Fruit fly (Drosophila melanogaster) whole organism, embryonic: ENCODE data around the gene ci.
A peak's percentile ranks its signal among the peaks of the same experiment; 100 is the strongest.

ENCODE experiments used
- Abd-B ChIP-seq: fragments of 200-800 bp; sonication (Bioruptor generic); optimal IDR thresholded peaks from 2 replicates; lab custom pipeline; 2018; ENCODE audit warnings: missing biosample characterization, mild to moderate bottlenecking, missing genetic modification characterization, moderate library complexity
- Ada2b ChIP-seq: fragments of 200-800 bp; sonication (Bioruptor generic); IDR thresholded peaks from 2 replicates; pipeline ENCODE4 v1.3.6; 2022; ENCODE audit warnings: missing biosample characterization, missing genetic modification characterization
- Adf1 ChIP-seq: fragments of 200-800 bp; sonication (Bioruptor generic); IDR thresholded peaks from 2 replicates; pipeline ENCODE4 v1.3.6; 2022; ENCODE audit warnings: missing biosample characterization, missing genetic modification characterization
- Antp ChIP-seq: fragments of 200-800 bp; sonication (Bioruptor generic); optimal IDR thresholded peaks from 3 replicates; lab custom pipeline; 2016; ENCODE audit warnings: missing biosample characterization, missing genetic modification characterization
- CG10147 ChIP-seq: fragments of 200-800 bp; sonication (Bioruptor generic); optimal IDR thresholded peaks from 2 replicates; lab custom pipeline; 2019; ENCODE audit warnings: missing biosample characterization, mild to moderate bottlenecking, missing genetic modification characterization, moderate library complexity
- CG10209 ChIP-seq: fragments of 200-800 bp; sonication (Bioruptor generic); optimal IDR thresholded peaks from 3 replicates; lab custom pipeline; 2017; ENCODE audit warnings: missing biosample characterization, mild to moderate bottlenecking, missing genetic modification characterization, missing genetic modification reagents
- CG10462 ChIP-seq: fragments of 200-800 bp; sonication (Bioruptor generic); optimal IDR thresholded peaks from 2 replicates; lab custom pipeline; 2016; ENCODE audit warnings: missing biosample characterization, missing genetic modification characterization
- CG11093 ChIP-seq: fragments of 200-800 bp; sonication (Bioruptor generic); IDR thresholded peaks from 3 replicates; pipeline ENCODE4 v1.3.6; 2022; ENCODE audit warnings: missing biosample characterization, missing genetic modification characterization
- CG11456 ChIP-seq: fragments of 200-800 bp; sonication (Bioruptor generic); IDR thresholded peaks from 3 replicates; pipeline ENCODE4 v1.3.6; 2022; ENCODE audit warnings: missing biosample characterization, missing genetic modification characterization
- CG12071 ChIP-seq: fragments of 200-800 bp; sonication (Bioruptor generic); optimal IDR thresholded peaks from 3 replicates; lab custom pipeline; 2018; ENCODE audit warnings: missing biosample characterization, mild to moderate bottlenecking, missing genetic modification characterization
- CG14050 ChIP-seq: fragments of 200-800 bp; sonication (Bioruptor generic); IDR thresholded peaks from 3 replicates; pipeline ENCODE4 v1.3.6; 2022; ENCODE audit warnings: missing biosample characterization, missing genetic modification characterization
- CG15011 ChIP-seq: fragments of 200-800 bp; sonication (Bioruptor generic); optimal IDR thresholded peaks from 3 replicates; lab custom pipeline; 2018; ENCODE audit warnings: missing biosample characterization, mild to moderate bottlenecking, missing genetic modification characterization
- CG1647 ChIP-seq: fragments of 200-800 bp; sonication (Bioruptor generic); optimal IDR thresholded peaks from 3 replicates; lab custom pipeline; 2016; ENCODE audit warnings: missing biosample characterization, missing genetic modification characterization
- CG17568 ChIP-seq: fragments of 200-800 bp; sonication (Bioruptor generic); optimal IDR thresholded peaks from 2 replicates; lab custom pipeline; 2018; ENCODE audit warnings: missing biosample characterization, mild to moderate bottlenecking, missing genetic modification characterization, moderate library complexity
- CG1832 ChIP-seq: fragments of 200-800 bp; sonication (Bioruptor generic); optimal IDR thresholded peaks from 2 replicates; lab custom pipeline; 2017; ENCODE audit warnings: missing biosample characterization, mild to moderate bottlenecking, missing genetic modification characterization, inconsistent platforms
- CG18599 ChIP-seq: fragments of 200-800 bp; sonication (Bioruptor generic); optimal IDR thresholded peaks from 3 replicates; lab custom pipeline; 2017; ENCODE audit warnings: missing biosample characterization, missing genetic modification characterization, mild to moderate bottlenecking, moderate library complexity, missing genetic modification reagents
- CG2889 ChIP-seq: fragments of 200-800 bp; sonication (Bioruptor generic); IDR thresholded peaks from 3 replicates; pipeline ENCODE4 v1.3.6; 2022; ENCODE audit warnings: missing biosample characterization, missing genetic modification characterization
- CG4328 ChIP-seq: fragments of 200-800 bp; sonication (Bioruptor generic); optimal IDR thresholded peaks from 3 replicates; lab custom pipeline; 2017; ENCODE audit warnings: missing biosample characterization, missing genetic modification reagents, missing genetic modification characterization
- CG4617 ChIP-seq: fragments of 200-800 bp; sonication (Bioruptor generic); optimal IDR thresholded peaks from 3 replicates; lab custom pipeline; 2016; ENCODE audit warnings: missing biosample characterization, missing genetic modification characterization, borderline replicate concordance
- CG4707 ChIP-seq: fragments of 200-800 bp; sonication (Bioruptor generic); optimal IDR thresholded peaks from 2 replicates; lab custom pipeline; 2018; ENCODE audit warnings: missing biosample characterization, mild to moderate bottlenecking, missing genetic modification characterization, moderate library complexity
- CG6175 ChIP-seq: fragments of 200-800 bp; sonication (Bioruptor generic); IDR thresholded peaks from 3 replicates; pipeline ENCODE4 v1.3.6; 2022; ENCODE audit warnings: missing biosample characterization, missing genetic modification characterization
- CG7786 ChIP-seq: fragments of 200-800 bp; sonication (Bioruptor generic); optimal IDR thresholded peaks from 2 replicates; lab custom pipeline; 2016; ENCODE audit warnings: missing biosample characterization, missing genetic modification characterization
- CG7928 ChIP-seq: fragments of 200-800 bp; sonication (Bioruptor generic); optimal IDR thresholded peaks from 2 replicates; lab custom pipeline; 2017; ENCODE audit warnings: missing biosample characterization, mild to moderate bottlenecking, missing genetic modification characterization
- CG8765 ChIP-seq: fragments of 200-800 bp; sonication (Bioruptor generic); IDR thresholded peaks from 2 replicates; pipeline ENCODE4 v1.3.6; 2022; ENCODE audit warnings: missing biosample characterization, missing genetic modification characterization
- CoRest ChIP-seq: fragments of 200-800 bp; sonication (Bioruptor generic); optimal IDR thresholded peaks from 3 replicates; lab custom pipeline; 2018; ENCODE audit warnings: missing biosample characterization, mild to moderate bottlenecking, missing genetic modification characterization, moderate library complexity
- Dp ChIP-seq: fragments of 200-800 bp; sonication (Bioruptor generic); optimal IDR thresholded peaks from 2 replicates; lab custom pipeline; 2018; ENCODE audit warnings: missing biosample characterization, mild to moderate bottlenecking, missing genetic modification characterization, moderate library complexity
- HmgD ChIP-seq: fragments of 200-800 bp; sonication (Bioruptor generic); optimal IDR thresholded peaks from 3 replicates; lab custom pipeline; 2016; ENCODE audit warnings: missing biosample characterization, missing genetic modification characterization
- Hsf ChIP-seq: fragments of 200-800 bp; sonication (Bioruptor generic); optimal IDR thresholded peaks from 3 replicates; lab custom pipeline; 2016; ENCODE audit warnings: missing biosample characterization, missing genetic modification characterization
- Lhr ChIP-seq: fragments of 200-800 bp; sonication (Bioruptor generic); optimal IDR thresholded peaks from 3 replicates; lab custom pipeline; 2017; ENCODE audit warnings: mild to moderate bottlenecking, missing biosample characterization, missing genetic modification reagents, missing genetic modification characterization
- Lpt ChIP-seq: fragments of >200 bp; optimal IDR thresholded peaks from 2 replicates; lab custom pipeline; 2018; ENCODE audit warnings: missing biosample characterization, missing genetic modification characterization
- Ptx1 ChIP-seq: fragments of 200-800 bp; sonication (Bioruptor generic); IDR thresholded peaks from 2 replicates; pipeline ENCODE4 v1.3.6; 2022; ENCODE audit warnings: missing biosample characterization, missing genetic modification characterization
- Sry-δ ChIP-seq: fragments of 200-800 bp; sonication (Bioruptor generic); optimal IDR thresholded peaks from 2 replicates; lab custom pipeline; 2016; ENCODE audit warnings: missing biosample characterization, missing genetic modification characterization
- Xrp1 ChIP-seq: fragments of 200-800 bp; sonication (Bioruptor generic); IDR thresholded peaks from 2 replicates; pipeline ENCODE4 v1.3.6; 2022; ENCODE audit warnings: missing biosample characterization, missing genetic modification characterization
- al ChIP-seq: fragments of 200-800 bp; sonication (Bioruptor generic); IDR thresholded peaks from 2 replicates; pipeline ENCODE4 v1.3.6; 2022; ENCODE audit warnings: missing biosample characterization, missing genetic modification characterization
- ato ChIP-seq: fragments of 200-800 bp; sonication (Bioruptor generic); IDR thresholded peaks from 2 replicates; pipeline ENCODE4 v1.3.6; 2022; ENCODE audit warnings: missing biosample characterization, missing genetic modification characterization; ENCODE audit not compliant: partially characterized antibody
- bbx ChIP-seq: fragments of 200-800 bp; sonication (Bioruptor generic); IDR thresholded peaks from 2 replicates; pipeline ENCODE4 v1.3.6; 2022; ENCODE audit warnings: missing biosample characterization, missing genetic modification characterization; ENCODE audit not compliant: partially characterized antibody
- crp ChIP-seq, 2 experiments: fragments of 200-800 bp; sonication (Bioruptor generic); optimal IDR thresholded peaks; 2 replicates in 1 of 2; 3 replicates in 1 of 2; lab custom pipeline; 2017; ENCODE audit warnings: missing biosample characterization in 2 of 2, missing genetic modification characterization in 2 of 2, mild to moderate bottlenecking in 1 of 2, moderate library complexity in 1 of 2
- dan ChIP-seq: fragments of 200-800 bp; sonication (Bioruptor generic); IDR thresholded peaks from 2 replicates; pipeline ENCODE4 v1.3.6; 2022; ENCODE audit warnings: missing biosample characterization, missing genetic modification characterization
- ems ChIP-seq: fragments of 200-800 bp; sonication (Bioruptor generic); optimal IDR thresholded peaks from 3 replicates; lab custom pipeline; 2016; ENCODE audit warnings: missing biosample characterization, missing genetic modification characterization
- gem ChIP-seq: fragments of 200-800 bp; sonication (Bioruptor generic); optimal IDR thresholded peaks from 2 replicates; lab custom pipeline; 2019; ENCODE audit warnings: missing biosample characterization, mild to moderate bottlenecking, missing genetic modification characterization, moderate library complexity
- hb ChIP-seq: fragments of 200-800 bp; sonication (Bioruptor generic); IDR thresholded peaks from 3 replicates; pipeline ENCODE4 v1.3.6; 2022; ENCODE audit warnings: missing biosample characterization, missing genetic modification characterization; ENCODE audit not compliant: partially characterized antibody
- inv ChIP-seq: fragments of 200-800 bp; sonication (Bioruptor generic); IDR thresholded peaks from 2 replicates; pipeline ENCODE4 v1.3.6; 2022; ENCODE audit warnings: missing biosample characterization, missing genetic modification characterization; ENCODE audit not compliant: partially characterized antibody
- p53 ChIP-seq: fragments of 200-800 bp; sonication (Bioruptor generic); optimal IDR thresholded peaks from 2 replicates; lab custom pipeline; 2016; ENCODE audit warnings: missing biosample characterization, missing genetic modification characterization
- pita ChIP-seq: fragments of 200-800 bp; sonication (Bioruptor generic); optimal IDR thresholded peaks from 2 replicates; lab custom pipeline; 2017; ENCODE audit warnings: missing biosample characterization, mild to moderate bottlenecking, missing genetic modification characterization
- prd ChIP-seq, 3 experiments: fragments of >200 bp in 2 of 3; fragments of 200-800 bp in 1 of 3; sonication (Bioruptor generic) in 1 of 3; optimal IDR thresholded peaks in 2 of 3; IDR thresholded peaks in 1 of 3; 2 replicates in 2 of 3; 3 replicates in 1 of 3; pipeline versions ENCODE4 v1.3.6 to Lab custom; 2017 to 2022; ENCODE audit warnings: missing biosample characterization in 1 of 3, missing genetic modification characterization in 1 of 3
- ranshi ChIP-seq: fragments of 200-800 bp; sonication (Bioruptor generic); IDR thresholded peaks from 2 replicates; pipeline ENCODE4 v1.3.6; 2022; ENCODE audit warnings: missing biosample characterization, missing genetic modification characterization
- repo ChIP-seq: fragments of 200-800 bp; sonication (Bioruptor generic); optimal IDR thresholded peaks from 2 replicates; lab custom pipeline; 2016; ENCODE audit warnings: missing biosample characterization, missing genetic modification characterization
- salm ChIP-seq: fragments of 200-800 bp; sonication (Bioruptor generic); optimal IDR thresholded peaks from 2 replicates; lab custom pipeline; 2018; ENCODE audit warnings: missing biosample characterization, mild to moderate bottlenecking, missing genetic modification characterization
- toy ChIP-seq: fragments of 200-800 bp; sonication (Bioruptor generic); IDR thresholded peaks from 2 replicates; pipeline ENCODE4 v1.3.6; 2022; ENCODE audit warnings: missing biosample characterization, missing genetic modification characterization

ci gene

dm6 chr4:43179-43935, 13.5 kb downstream of the ci start, which contains the start of gene PlexB (continued):
- TF ChIP-seq CoRest (tag; lab: Kevin White, UChicago) (peak; percentile 38), CG18599 (GFP tag; lab: Kevin White, UChicago) (no peak), CG4328 (no peak), HmgD (GFP tag; lab: Kevin White, UChicago) (peak; percentile 23), CG10209 (GFP tag; lab: Kevin White, UChicago) (no peak), pita (GFP tag; lab: Kevin White, UChicago) (no peak), prd (optimal IDR thresholded peaks at IDR 0.05; lab: Kevin White, UChicago) (no peak), prd (GFP tag; IDR thresholded peaks at IDR 0.05; lab: Robert Waterston, UW) (no peak), Lhr (GFP tag; lab: Kevin White, UChicago) (peak; percentile 63), repo (GFP tag; lab: Kevin White, UChicago) (no peak), CG17568 (GFP tag; lab: Kevin White, UChicago) (no peak), CG14050 (no peak), Sry-δ (GFP tag; lab: Kevin White, UChicago) (peak; percentile 92), CG10147 (no peak), bbx (GFP tag; lab: Robert Waterston, UW) (peak; percentile 93), CG4617 (peak; percentile 87), CG8765 (GFP tag; lab: Robert Waterston, UW) (no peak), Dp (GFP tag; lab: Kevin White, UChicago) (no peak), Xrp1 (GFP tag; lab: Robert Waterston, UW) (no peak), Ada2b (GFP tag; lab: Robert Waterston, UW) (no peak), Antp (GFP tag; lab: Kevin White, UChicago) (no peak), Ptx1 (GFP tag; lab: Robert Waterston, UW) (no peak), dan (GFP tag; lab: Robert Waterston, UW) (no peak), ranshi (no peak), CG11093 (no peak), ems (GFP tag; lab: Kevin White, UChicago) (no peak), toy (GFP tag; lab: Robert Waterston, UW) (no peak), CG12071 (GFP tag; lab: Kevin White, UChicago) (no peak), al (GFP tag; lab: Robert Waterston, UW) (no peak), CG2889 (no peak), CG7786 (GFP tag; lab: Kevin White, UChicago) (peak; percentile 26), Hsf (GFP tag; lab: Kevin White, UChicago) (no peak), CG6175 (GFP tag; lab: Robert Waterston, UW) (no peak), Adf1 (GFP tag; lab: Robert Waterston, UW) (peak; percentile 15; the same call in 1 of the 2 replicates), inv (GFP tag; lab: Robert Waterston, UW) (peak; percentile 92), CG1647 (GFP tag; lab: Kevin White, UChicago) (no peak), CG11456 (GFP tag; lab: Robert Waterston, UW) (no peak), gem (tag; lab: Kevin White, UChicago) (peak; percentile 16), CG1832 (GFP tag; lab: Kevin White, UChicago) (no peak), hb (GFP tag; lab: Robert Waterston, UW) (no peak; the same call in 1 of the 3 replicates), CG7928 (GFP tag; lab: Kevin White, UChicago) (no peak), crp (GFP tag; optimal IDR thresholded peaks at IDR 0.05; lab: Kevin White, UChicago) (no peak), Abd-B (no peak), ato (GFP tag; lab: Robert Waterston, UW) (no peak), Lpt (GFP tag; lab: Kevin White, UChicago) (no peak), CG4707 (GFP tag; lab: Kevin White, UChicago) (no peak), CG10462 (GFP tag; lab: Kevin White, UChicago) (no peak), p53 (peak; percentile 22), CG15011 (GFP tag; lab: Kevin White, UChicago) (no peak), salm (tag; lab: Kevin White, UChicago) (no peak)
